Worm (Caenorhabditis elegans) whole organism, L3 larva: ENCODE results near the gene nhr-87.
A peak's percentile ranks its signal among the peaks of the same experiment; 100 is the strongest.

Source experiments
- R02D3.7 ChIP-seq: fragments of 150-350 bp; optimal IDR thresholded peaks from 2 replicates; lab custom pipeline; 2014; ENCODE audit warnings: missing biosample characterization, missing genetic modification characterization
- ZK546.5 ChIP-seq: sonication (generic microtip); optimal IDR thresholded peaks from 2 replicates; lab custom pipeline; 2017; ENCODE audit warnings: missing biosample characterization, missing genetic modification characterization
- ama-1 ChIP-seq: fragments of 150-350 bp; optimal IDR thresholded peaks from 2 replicates; lab custom pipeline; 2018
- ceh-16 ChIP-seq: sonication (generic microtip); optimal IDR thresholded peaks from 2 replicates; lab custom pipeline; 2017; ENCODE audit warnings: missing biosample characterization, missing genetic modification characterization
- ceh-28 ChIP-seq: fragments of 150-350 bp; optimal IDR thresholded peaks from 2 replicates; lab custom pipeline; 2014; ENCODE audit warnings: missing biosample characterization, missing genetic modification reagents, missing genetic modification characterization
- ceh-82 ChIP-seq: fragments of 150-350 bp; optimal IDR thresholded peaks from 2 replicates; lab custom pipeline; 2014; ENCODE audit warnings: missing biosample characterization, missing genetic modification characterization
- ceh-9 ChIP-seq: sonication (generic microtip); optimal IDR thresholded peaks from 2 replicates; lab custom pipeline; 2018; ENCODE audit warnings: missing biosample characterization, missing genetic modification characterization
- daf-12 ChIP-seq: fragments of 150-350 bp; optimal IDR thresholded peaks from 2 replicates; lab custom pipeline; 2014; ENCODE audit warnings: missing biosample characterization, missing genetic modification reagents, missing genetic modification characterization
- egl-27 ChIP-seq: sonication (generic microtip); optimal IDR thresholded peaks from 4 replicates; lab custom pipeline; 2017; ENCODE audit warnings: missing biosample characterization, missing genetic modification reagents, missing genetic modification characterization
- egl-5 ChIP-seq: fragments of 150-350 bp; optimal IDR thresholded peaks from 2 replicates; lab custom pipeline; 2017; ENCODE audit warnings: missing biosample characterization, missing genetic modification reagents, missing genetic modification characterization, inconsistent platforms
- elt-2 ChIP-seq: sonication (generic microtip); optimal IDR thresholded peaks from 2 replicates; lab custom pipeline; 2016; ENCODE audit warnings: missing genetic modification reagents, mild to moderate bottlenecking, missing genetic modification characterization, missing compliant biosample characterization
- eor-1 ChIP-seq, 2 experiments: fragments of 150-350 bp; optimal IDR thresholded peaks; 2 replicates each; lab custom pipeline; 2014 to 2018; ENCODE audit warnings: missing biosample characterization in 2 of 2, missing genetic modification characterization in 2 of 2
- fkh-10 ChIP-seq: sonication (generic microtip); optimal IDR thresholded peaks from 2 replicates; lab custom pipeline; 2017; ENCODE audit warnings: missing biosample characterization, missing genetic modification reagents, missing genetic modification characterization
- fos-1 ChIP-seq: fragments of 150-350 bp; optimal IDR thresholded peaks from 2 replicates; lab custom pipeline; 2014; ENCODE audit warnings: missing biosample characterization, missing genetic modification characterization
- hmg-11 ChIP-seq: sonication (generic microtip); optimal IDR thresholded peaks from 2 replicates; lab custom pipeline; 2016; ENCODE audit warnings: missing genetic modification characterization, missing compliant biosample characterization
- jun-1 ChIP-seq: fragments of 150-350 bp; optimal IDR thresholded peaks from 2 replicates; lab custom pipeline; 2014; ENCODE audit warnings: missing biosample characterization, missing genetic modification reagents, missing genetic modification characterization
- lin-15B ChIP-seq: fragments of 150-350 bp; optimal IDR thresholded peaks from 2 replicates; lab custom pipeline; 2014; ENCODE audit warnings: missing biosample characterization, missing genetic modification characterization
- lin-39 ChIP-seq: fragments of 150-350 bp; optimal IDR thresholded peaks from 2 replicates; lab custom pipeline; 2018; ENCODE audit warnings: missing biosample characterization, missing genetic modification reagents, missing genetic modification characterization
- lsy-12 ChIP-seq: sonication (generic microtip); optimal IDR thresholded peaks from 2 replicates; lab custom pipeline; 2016; ENCODE audit warnings: mild to moderate bottlenecking, missing genetic modification characterization, missing compliant biosample characterization
- mdl-1 ChIP-seq: fragments of 150-350 bp; optimal IDR thresholded peaks from 2 replicates; lab custom pipeline; 2014; ENCODE audit warnings: missing biosample characterization, missing genetic modification characterization
- mml-1 ChIP-seq: fragments of 150-350 bp; sonication (generic microtip); optimal IDR thresholded peaks from 3 replicates; lab custom pipeline; 2014; ENCODE audit warnings: missing biosample characterization, missing genetic modification characterization
- nfya-1 ChIP-seq: sonication (generic microtip); optimal IDR thresholded peaks from 2 replicates; lab custom pipeline; 2017; ENCODE audit warnings: missing genetic modification characterization, mild to moderate bottlenecking, missing compliant biosample characterization, antibody characterized with exemption, moderate library complexity; ENCODE audit not compliant: insufficient read depth
- nhr-12 ChIP-seq: fragments of 150-350 bp; optimal IDR thresholded peaks from 2 replicates; lab custom pipeline; 2014; ENCODE audit warnings: missing biosample characterization, missing genetic modification characterization
- nhr-23 ChIP-seq: fragments of 150-350 bp; optimal IDR thresholded peaks from 2 replicates; lab custom pipeline; 2014; ENCODE audit warnings: missing biosample characterization, missing genetic modification reagents, missing genetic modification characterization
- nhr-237 ChIP-seq: fragments of 150-350 bp; optimal IDR thresholded peaks from 2 replicates; lab custom pipeline; 2014; ENCODE audit warnings: missing biosample characterization, missing genetic modification characterization
- nhr-25 ChIP-seq: sonication (generic microtip); optimal IDR thresholded peaks from 2 replicates; lab custom pipeline; 2017; ENCODE audit warnings: missing biosample characterization, missing genetic modification characterization
- nhr-28 ChIP-seq: fragments of 150-350 bp; optimal IDR thresholded peaks from 2 replicates; lab custom pipeline; 2014; ENCODE audit warnings: missing biosample characterization, missing genetic modification characterization
- nhr-67 ChIP-seq: fragments of 150-350 bp; optimal IDR thresholded peaks from 2 replicates; lab custom pipeline; 2014; ENCODE audit warnings: missing biosample characterization, missing genetic modification characterization
- nhr-76 ChIP-seq: fragments of 150-350 bp; sonication (generic microtip); optimal IDR thresholded peaks from 5 replicates; lab custom pipeline; 2014; ENCODE audit warnings: missing biosample characterization, missing genetic modification characterization
- nhr-77 ChIP-seq: fragments of 150-350 bp; optimal IDR thresholded peaks from 2 replicates; lab custom pipeline; 2014; ENCODE audit warnings: missing biosample characterization, missing genetic modification characterization
- pha-4 ChIP-seq: fragments of 150-350 bp; optimal IDR thresholded peaks from 2 replicates; lab custom pipeline; 2014; ENCODE audit warnings: missing biosample characterization, missing genetic modification reagents, missing genetic modification characterization
- sea-2 ChIP-seq: fragments of 150-350 bp; sonication (generic microtip); optimal IDR thresholded peaks from 4 replicates; lab custom pipeline; 2014; ENCODE audit warnings: missing biosample characterization, missing genetic modification reagents, missing genetic modification characterization
- skn-1 ChIP-seq: fragments of 150-350 bp; optimal IDR thresholded peaks from 2 replicates; lab custom pipeline; 2014; ENCODE audit warnings: missing biosample characterization, missing genetic modification characterization
- snpc-4 ChIP-seq: fragments of 150-350 bp; optimal IDR thresholded peaks from 2 replicates; lab custom pipeline; 2014; ENCODE audit warnings: missing biosample characterization, missing genetic modification characterization
- tbx-2 ChIP-seq: sonication (generic microtip); optimal IDR thresholded peaks from 2 replicates; lab custom pipeline; 2016; ENCODE audit warnings: mild to moderate bottlenecking, missing genetic modification characterization, missing compliant biosample characterization
- unc-39 ChIP-seq: sonication (generic microtip); optimal IDR thresholded peaks from 4 replicates; lab custom pipeline; 2017; ENCODE audit warnings: missing biosample characterization, missing genetic modification characterization
- unc-62 ChIP-seq: fragments of 150-350 bp; sonication (generic microtip); optimal IDR thresholded peaks from 4 replicates; lab custom pipeline; 2014; ENCODE audit warnings: missing biosample characterization, missing genetic modification reagents, missing genetic modification characterization
- zag-1 ChIP-seq: fragments of 150-350 bp; optimal IDR thresholded peaks from 2 replicates; lab custom pipeline; 2014; ENCODE audit warnings: missing biosample characterization, missing genetic modification characterization
- ztf-4 ChIP-seq: fragments of 150-350 bp; optimal IDR thresholded peaks from 2 replicates; lab custom pipeline; 2014; ENCODE audit warnings: missing biosample characterization, missing genetic modification characterization

nhr-87 gene

ce11 chrIV:1623712-1624111, at the start of gene nhr-87:
nhr-87 (plus strand) TSS chrIV:1624029.
- TF ChIP-seq ceh-9 (tag; lab: Kevin White, UChicago) = no peak
- peak; percentile 1 for TF ChIP-seq elt-2 (tag; lab: Kevin White, UChicago)
- no peak for TF ChIP-seq ztf-4 (tag; lab: Kevin White, UChicago)
- TF ChIP-seq nhr-25 (tag; lab: Kevin White, UChicago) = peak; percentile 48
- TF ChIP-seq lin-39 (tag; lab: Kevin White, UChicago) = peak; percentile 9
- peak; percentile 14 for TF ChIP-seq nhr-23
- TF ChIP-seq nfya-1 (tag; lab: Kevin White, UChicago) = peak; percentile 16
- TF ChIP-seq zag-1 (tag; lab: Kevin White, UChicago) = no peak

ce11 chrIV:1576731-1577130, 47.1 kb upstream of the nhr-87 start, which contains the start of gene Y41D4B.14:
Y41D4B.14 (plus strand) TSS chrIV:1577031.
- TF ChIP-seq jun-1 (tag; lab: Kevin White, UChicago) (no peak), egl-5 (tag; lab: Kevin White, UChicago) (no peak), unc-62 (GFP tag; lab: Kevin White, UChicago) (no peak), nhr-12 (no peak), nhr-77 (tag; lab: Kevin White, UChicago) (no peak), nhr-23 (no peak), nhr-67 (tag; lab: Kevin White, UChicago) (no peak), mdl-1 (tag; lab: Kevin White, UChicago) (no peak), hmg-11 (tag; lab: Kevin White, UChicago) (no peak), ama-1 (lab: Kevin White, UChicago) (no peak), ceh-16 (tag; lab: Kevin White, UChicago) (no peak), sea-2 (GFP tag; lab: Kevin White, UChicago) (no peak), mml-1 (tag; lab: Kevin White, UChicago) (no peak), pha-4 (tag; lab: Kevin White, UChicago) (no peak)

- TF ChIP-seq pha-4 (tag; lab: Kevin White, UChicago) (peak; percentile 84), lsy-12 (tag; lab: Kevin White, UChicago) (peak; percentile 86), ceh-82 (tag; lab: Kevin White, UChicago) (peak; percentile 16), fkh-10 (no peak), egl-27 (tag; lab: Kevin White, UChicago) (peak; percentile 6), ama-1 (lab: Kevin White, UChicago) (peak; percentile 52), nhr-76 (tag; lab: Kevin White, UChicago) (no peak), ceh-28 (tag; lab: Kevin White, UChicago) (peak; percentile 67), skn-1 (tag; lab: Kevin White, UChicago) (peak; percentile 73), ceh-9 (tag; lab: Kevin White, UChicago) (no peak), nhr-237 (tag; lab: Kevin White, UChicago) (no peak), nhr-23 (peak; percentile 77), ZK546.5 (tag; lab: Kevin White, UChicago) (no peak), hmg-11 (tag; lab: Kevin White, UChicago) (peak; percentile 93), nhr-77 (tag; lab: Kevin White, UChicago) (no peak), lin-39 (tag; lab: Kevin White, UChicago) (peak; percentile 77), eor-1 (tag; optimal IDR thresholded peaks at IDR 0.05; lab: Kevin White, UChicago) (no peak), ceh-16 (tag; lab: Kevin White, UChicago) (peak; percentile 31), elt-2 (tag; lab: Kevin White, UChicago) (peak; percentile 64), snpc-4 (tag; lab: Kevin White, UChicago) (peak; percentile 61), lin-15B (tag; lab: Kevin White, UChicago) (peak; percentile 84), R02D3.7 (tag; lab: Kevin White, UChicago) (peak; percentile 55), daf-12 (tag; lab: Kevin White, UChicago) (no peak), tbx-2 (peak; percentile 61), mdl-1 (tag; lab: Kevin White, UChicago) (no peak), nhr-28 (tag; lab: Kevin White, UChicago) (no peak), unc-39 (no peak), nfya-1 (tag; lab: Kevin White, UChicago) (peak; percentile 82), jun-1 (tag; lab: Kevin White, UChicago) (peak; percentile 33), nhr-25 (tag; lab: Kevin White, UChicago) (peak; percentile 74), sea-2 (GFP tag; lab: Kevin White, UChicago) (no peak), fos-1 (peak; percentile 4)
These were observed 28.0 kb upstream of the nhr-87 start, which contains the start of gene npp-8 for ce11 chrIV:1595802-1596201. npp-8 (minus strand) TSS chrIV:1595824.
